Worm (Caenorhabditis elegans) whole organism, early embryonic: Measurements from ENCODE around the gene pax-1.

Experiments used
- aly-1 ChIP-seq: sonication (generic microtip); optimal IDR thresholded peaks from 2 replicates; lab custom pipeline; 2016; ENCODE audit warnings: missing genetic modification characterization, missing compliant biosample characterization
- ama-1 ChIP-seq: fragments of 150-350 bp; optimal IDR thresholded peaks from 2 replicates; lab custom pipeline; 2014
- ceh-13 ChIP-seq: fragments of 200-800 bp; sonication (Bioruptor generic); optimal IDR thresholded peaks from 2 replicates; lab custom pipeline; 2018; ENCODE audit warnings: mild to moderate bottlenecking, missing genetic modification characterization, missing compliant biosample characterization
- ceh-36 ChIP-seq: sonication (generic microtip); optimal IDR thresholded peaks from 2 replicates; lab custom pipeline; 2016; ENCODE audit warnings: missing genetic modification characterization, inconsistent platforms, missing compliant biosample characterization
- ets-7 ChIP-seq: sonication (generic microtip); optimal IDR thresholded peaks from 2 replicates; lab custom pipeline; 2016; ENCODE audit warnings: missing genotype, missing genetic modification characterization, missing compliant biosample characterization
- flt-1 ChIP-seq: fragments of 200-800 bp; sonication (Bioruptor generic); IDR thresholded peaks from 2 replicates; pipeline ENCODE4 v1.3.6; 2022; ENCODE audit warnings: missing genetic modification characterization, missing compliant biosample characterization
- hmbx-1 ChIP-seq: sonication (generic microtip); optimal IDR thresholded peaks from 2 replicates; lab custom pipeline; 2016; ENCODE audit warnings: mild to moderate bottlenecking, missing genetic modification characterization, missing compliant biosample characterization
- hmg-4 ChIP-seq: fragments of 200-800 bp; sonication (Bioruptor generic); optimal IDR thresholded peaks from 2 replicates; lab custom pipeline; 2018; ENCODE audit warnings: mild to moderate bottlenecking, missing genetic modification characterization, missing compliant biosample characterization
- pes-1 ChIP-seq: fragments of 200-800 bp; sonication (Bioruptor generic); IDR thresholded peaks from 2 replicates; pipeline ENCODE4 v1.3.6; 2022; ENCODE audit warnings: missing genetic modification reagents, missing genetic modification characterization, missing compliant biosample characterization
- sea-1 ChIP-seq: fragments of 200-800 bp; sonication (Bioruptor generic); conservative IDR thresholded peaks from 2 replicates; pipeline ENCODE4 v1.3.6; 2022; ENCODE audit warnings: missing genetic modification characterization, missing compliant biosample characterization
- tbx-11 ChIP-seq: fragments of 200-800 bp; sonication (Bioruptor generic); IDR thresholded peaks from 2 replicates; pipeline ENCODE4 v1.3.6; 2022; ENCODE audit warnings: missing genetic modification characterization, missing compliant biosample characterization
- tbx-37 ChIP-seq: fragments of 200-800 bp; sonication (Bioruptor generic); conservative IDR thresholded peaks from 2 replicates; pipeline ENCODE4 v1.3.6; 2022; ENCODE audit warnings: missing genetic modification reagents, missing genetic modification characterization, missing compliant biosample characterization

ce11 chrV:8228712-8229119 lies 4.0 kb downstream of the pax-1 start:
- TF ChIP-seq ets-7 (tag; lab: Kevin White, UChicago), result no peak
- peak; percentile 73 for TF ChIP-seq ama-1
- no peak for TF ChIP-seq tbx-37
- TF ChIP-seq ceh-36 (tag; lab: Kevin White, UChicago), result no peak
- TF ChIP-seq flt-1 (GFP tag; lab: Robert Waterston, UW), result no peak
- TF ChIP-seq hmbx-1 (tag; lab: Kevin White, UChicago), result no peak
- TF ChIP-seq pes-1 (GFP tag; lab: Robert Waterston, UW), result no peak
- TF ChIP-seq ceh-13 (GFP tag; lab: Kevin White, UChicago), result no peak
- no peak for TF ChIP-seq sea-1 (GFP tag; lab: Robert Waterston, UW)
- peak; percentile 8 for TF ChIP-seq aly-1
- peak; percentile 23 for TF ChIP-seq hmg-4 (GFP tag; lab: Kevin White, UChicago)
- TF ChIP-seq tbx-11 (GFP tag; lab: Robert Waterston, UW), result peak; percentile 30; the same call in 1 of the 2 replicates
